Worm (Caenorhabditis elegans) whole organism, L4/young adult: ENCODE results near the gene npp-23.

Experiments used
- W03F9.2 ChIP-seq: fragments of 150-350 bp; optimal IDR thresholded peaks from 2 replicates; lab custom pipeline; 2014; ENCODE audit warnings: missing biosample characterization, missing genetic modification characterization
- dao-5 ChIP-seq: sonication (generic microtip); optimal IDR thresholded peaks from 2 replicates; lab custom pipeline; 2016; ENCODE audit warnings: missing genotype, missing genetic modification characterization, moderate library complexity, missing compliant biosample characterization
- him-1 ChIP-seq: sonication (generic microtip); optimal IDR thresholded peaks from 2 replicates; lab custom pipeline; 2016; ENCODE audit warnings: missing genotype, missing genetic modification reagents, missing genetic modification characterization, missing compliant biosample characterization

The npp-23 gene

ce11 chrIV:8869624-8870023 lies at the start of gene npp-23:
Gene npp-23, minus strand, starts transcription at chrIV:8869679.
- no peak for TF ChIP-seq dao-5 (tag; lab: Kevin White, UChicago)

DNA sequence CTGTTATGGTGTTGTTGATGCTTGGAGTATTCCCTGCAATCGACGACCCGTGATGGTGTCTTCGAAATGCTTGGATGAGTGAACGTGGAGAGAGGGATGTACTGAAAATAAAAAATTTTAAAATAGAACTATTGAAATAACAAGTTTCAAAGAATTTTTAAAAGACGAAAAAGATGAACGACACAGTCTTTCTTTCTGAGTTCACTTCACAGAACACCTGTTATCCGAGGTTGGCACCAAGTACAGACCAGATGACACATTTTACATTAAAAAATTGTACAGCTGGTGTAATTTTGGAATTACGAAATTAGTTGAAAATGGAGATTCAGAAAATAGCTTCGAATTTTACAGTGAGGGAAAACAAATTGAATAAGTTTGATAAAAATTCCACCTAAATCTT lies 49.3 kb upstream of the npp-23 start, which contains the start of gene rap-1:
Gene rap-1, minus strand, starts transcription at position 101 of the 400 bp plus-strand sequence.
- TF ChIP-seq dao-5 (tag; lab: Kevin White, UChicago), result no peak
- TF ChIP-seq W03F9.2, result no peak
- no peak for TF ChIP-seq him-1 (tag; lab: Kevin White, UChicago)

ce11 chrIV:8916010-8916409 lies 46.5 kb upstream of the npp-23 start, which contains the start of gene C27B7.9:
Gene C27B7.9, minus strand, starts transcription at chrIV:8916110.
- TF ChIP-seq W03F9.2 (no peak), him-1 (tag; lab: Kevin White, UChicago) (no peak), dao-5 (tag; lab: Kevin White, UChicago) (no peak)

ce11 chrIV:8914187-8914586 lies 44.7 kb upstream of the npp-23 start:
- TF ChIP-seq dao-5 (tag; lab: Kevin White, UChicago), result no peak
- TF ChIP-seq W03F9.2, result no peak
- no peak for TF ChIP-seq him-1 (tag; lab: Kevin White, UChicago)

- no peak for TF ChIP-seq him-1 (tag; lab: Kevin White, UChicago)
- no peak for TF ChIP-seq W03F9.2
- TF ChIP-seq dao-5 (tag; lab: Kevin White, UChicago), result no peak
Observed at ce11 chrIV:8906743-8907142, 37.3 kb upstream of the npp-23 start, which contains the start of gene C27B7.7. Gene C27B7.7, plus strand, starts transcription at chrIV:8907043.

- TF ChIP-seq W03F9.2 (no peak), dao-5 (tag; lab: Kevin White, UChicago) (no peak), him-1 (tag; lab: Kevin White, UChicago) (no peak)
Observed at ce11 chrIV:8906164-8906563, 36.7 kb upstream of the npp-23 start, which contains the start of gene C27B7.6. Gene C27B7.6, minus strand, starts transcription at chrIV:8906345.

DNA sequence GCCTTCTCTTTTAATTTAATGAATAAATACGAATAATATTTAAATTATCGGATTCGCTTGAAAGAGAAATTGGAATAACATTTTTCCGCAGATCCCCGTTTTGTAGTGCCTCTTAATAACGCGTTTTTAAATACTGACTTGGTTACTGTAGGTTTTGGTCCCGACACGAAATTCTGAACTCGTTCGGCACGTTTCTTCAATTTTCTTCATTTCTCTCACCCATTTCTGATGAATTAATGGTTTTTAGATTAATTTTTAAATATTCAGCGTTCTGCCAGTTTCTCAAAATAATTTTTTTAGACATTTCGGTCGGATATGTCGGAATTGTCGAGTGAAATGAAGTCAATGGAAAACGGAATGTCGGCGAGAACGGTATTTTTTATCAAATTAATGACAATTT lies 31.9 kb upstream of the npp-23 start, which contains the start of gene C27B7.5:
Gene C27B7.5, plus strand, starts transcription at position 301 of the 400 bp plus-strand sequence.
- TF ChIP-seq dao-5 (tag; lab: Kevin White, UChicago), result no peak
- TF ChIP-seq him-1 (tag; lab: Kevin White, UChicago), result no peak
- no peak for TF ChIP-seq W03F9.2

ce11 chrIV:8893746-8894145 lies 24.3 kb upstream of the npp-23 start, which contains the start of gene rad-54.L2:
Gene rad-54.L2, plus strand, starts transcription at chrIV:8894077.
- TF ChIP-seq W03F9.2, result peak; percentile 80
- TF ChIP-seq him-1 (tag; lab: Kevin White, UChicago), result no peak

DNA sequence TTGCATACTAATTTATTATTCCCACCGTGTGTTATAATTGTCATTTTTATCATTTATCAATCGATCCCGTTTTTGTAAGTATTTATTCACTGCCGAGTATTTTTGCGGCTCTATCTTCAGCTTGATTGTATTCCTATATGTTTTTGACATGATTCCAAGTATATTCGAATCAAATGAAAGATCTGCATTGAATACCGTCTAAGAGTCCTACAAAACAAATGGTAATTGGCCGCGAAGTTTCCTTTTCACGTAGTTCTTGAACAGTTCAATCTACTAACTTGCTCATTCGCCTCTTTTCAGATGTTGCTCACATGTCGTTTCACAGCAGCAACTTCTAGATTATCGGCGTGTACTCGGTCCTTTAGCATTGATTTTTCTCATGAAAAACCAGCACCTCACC lies 23.1 kb upstream of the npp-23 start, which contains the start of gene C27B7.2:
Gene C27B7.2, plus strand, starts transcription at position 301 of the 400 bp plus-strand sequence.
- no peak for TF ChIP-seq dao-5 (tag; lab: Kevin White, UChicago)
- TF ChIP-seq W03F9.2, result no peak
- no peak for TF ChIP-seq him-1 (tag; lab: Kevin White, UChicago)

ce11 chrIV:8891131-8891530 lies 21.7 kb upstream of the npp-23 start, which contains the start of gene spr-2:
Gene spr-2, plus strand, starts transcription at chrIV:8891462.
- peak; percentile 56 for TF ChIP-seq W03F9.2
- no peak for TF ChIP-seq him-1 (tag; lab: Kevin White, UChicago)

DNA sequence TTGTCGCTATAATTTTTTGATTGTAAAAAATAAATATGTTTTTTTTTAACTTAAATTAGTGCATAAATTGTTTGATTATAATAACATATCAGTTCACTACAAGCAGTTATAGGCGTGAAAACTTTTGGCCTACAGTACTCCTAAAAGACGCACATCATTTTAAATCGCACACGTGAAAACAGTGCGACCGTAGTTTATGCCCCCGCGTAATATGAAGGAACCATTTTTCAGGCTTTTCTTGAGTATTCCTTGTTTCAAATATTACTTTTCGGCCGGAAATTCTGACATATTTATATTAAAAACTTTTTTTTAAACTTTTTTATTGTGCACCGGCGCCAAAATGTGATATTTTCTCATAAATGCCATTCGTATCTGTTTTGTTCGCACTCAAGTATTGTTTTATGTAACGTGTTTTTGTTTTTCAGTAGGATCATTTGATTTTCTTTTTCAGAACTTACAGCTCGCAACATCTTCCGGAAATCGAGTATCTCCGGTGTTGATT lies 19.1 kb upstream of the npp-23 start, which contains the start of gene oma-1:
Gene oma-1, plus strand, starts transcription at position 452 of the 502 bp plus-strand sequence.
- TF ChIP-seq W03F9.2 (peak; percentile 26), him-1 (tag; lab: Kevin White, UChicago) (no peak)

ce11 chrIV:8886228-8886627 lies 16.7 kb upstream of the npp-23 start, which contains the start of gene C09G9.5:
Gene C09G9.5, plus strand, starts transcription at chrIV:8886528.
- TF ChIP-seq W03F9.2, result no peak
- no peak for TF ChIP-seq dao-5 (tag; lab: Kevin White, UChicago)
- no peak for TF ChIP-seq him-1 (tag; lab: Kevin White, UChicago)

- TF ChIP-seq dao-5 (tag; lab: Kevin White, UChicago), result no peak
- no peak for TF ChIP-seq W03F9.2
- no peak for TF ChIP-seq him-1 (tag; lab: Kevin White, UChicago)
Observed at ce11 chrIV:8881181-8881580, 11.7 kb upstream of the npp-23 start, which contains the start of gene C09G9.8. Gene C09G9.8, plus strand, starts transcription at chrIV:8881481.

DNA sequence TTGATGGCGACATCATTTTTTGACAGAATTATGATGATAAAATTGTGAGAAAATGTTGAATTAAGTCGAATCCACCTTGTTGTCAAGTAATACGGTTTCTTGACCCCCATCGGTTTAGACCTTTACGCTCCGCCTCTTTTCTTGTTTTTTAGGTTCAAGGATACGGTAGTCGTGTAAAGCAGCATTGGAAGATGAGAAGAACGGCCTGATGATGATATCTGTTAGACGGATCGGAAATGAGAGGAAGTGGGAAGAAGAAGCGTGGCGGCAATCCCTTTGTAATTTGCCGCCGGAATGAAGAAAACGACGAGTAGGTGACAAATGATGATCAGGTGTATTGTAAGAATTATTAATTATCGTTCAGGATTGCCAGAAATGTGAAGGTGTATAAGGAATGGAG lies 10.3 kb upstream of the npp-23 start, which contains the start of gene npax-4:
Gene npax-4, minus strand, starts transcription at position 101 of the 400 bp plus-strand sequence.
- TF ChIP-seq dao-5 (tag; lab: Kevin White, UChicago) (no peak), him-1 (tag; lab: Kevin White, UChicago) (no peak), W03F9.2 (no peak)

ce11 chrIV:8873847-8874246 lies 4.4 kb upstream of the npp-23 start, which contains the start of gene hdl-2:
Gene hdl-2, plus strand, starts transcription at chrIV:8874147.
- TF ChIP-seq dao-5 (tag; lab: Kevin White, UChicago) (no peak), him-1 (tag; lab: Kevin White, UChicago) (no peak), W03F9.2 (no peak)
